Worm (Caenorhabditis elegans) whole organism, L4 larva: ENCODE data around the gene daf-41.
A peak's percentile ranks its signal among the peaks of the same experiment; 100 is the strongest.

Experiments
- F49E8.2 ChIP-seq: sonication (generic microtip); optimal IDR thresholded peaks from 2 replicates; lab custom pipeline; 2016; ENCODE audit warnings: missing compliant biosample characterization, mild to moderate bottlenecking, missing genetic modification characterization, borderline replicate concordance
- R02D3.7 ChIP-seq: fragments of 150-350 bp; sonication (generic microtip); optimal IDR thresholded peaks from 3 replicates; lab custom pipeline; 2014; ENCODE audit warnings: missing biosample characterization, missing genetic modification characterization
- T20F7.1 ChIP-seq: fragments of 200-800 bp; sonication (Bioruptor generic); optimal IDR thresholded peaks from 2 replicates; lab custom pipeline; 2018; ENCODE audit warnings: mild to moderate bottlenecking, missing genetic modification characterization, missing compliant biosample characterization
- T26A8.4 ChIP-seq: fragments of 200-800 bp; sonication (Bioruptor generic); IDR thresholded peaks from 2 replicates; pipeline ENCODE4 v1.3.6; 2022; ENCODE audit warnings: missing genetic modification characterization, missing compliant biosample characterization
- ZK337.2 ChIP-seq: fragments of 200-800 bp; sonication (Bioruptor generic); IDR thresholded peaks from 2 replicates; pipeline ENCODE4 v1.3.6; 2022; ENCODE audit warnings: missing genetic modification reagents, missing genetic modification characterization, missing compliant biosample characterization
- arid-1 ChIP-seq: fragments of 200-800 bp; sonication (Bioruptor generic); conservative IDR thresholded peaks from 2 replicates; pipeline ENCODE4 v1.3.6; 2022; ENCODE audit warnings: missing genetic modification reagents, missing genetic modification characterization, missing compliant biosample characterization
- attf-4 ChIP-seq: sonication (generic microtip); optimal IDR thresholded peaks from 3 replicates; lab custom pipeline; 2017; ENCODE audit warnings: missing biosample characterization, missing genetic modification characterization
- ceh-20 ChIP-seq: fragments of 200-800 bp; sonication (Bioruptor generic); IDR thresholded peaks from 2 replicates; pipeline ENCODE4 v1.3.6; 2022; ENCODE audit warnings: missing genetic modification reagents, missing genetic modification characterization, missing compliant biosample characterization
- ceh-28 ChIP-seq: fragments of 150-350 bp; optimal IDR thresholded peaks from 2 replicates; lab custom pipeline; 2014; ENCODE audit warnings: missing biosample characterization, missing genetic modification reagents, missing genetic modification characterization
- ceh-44 ChIP-seq: fragments of 200-800 bp; sonication (Bioruptor generic); IDR thresholded peaks from 2 replicates; pipeline ENCODE4 v1.3.6; 2022; ENCODE audit warnings: missing genetic modification reagents, missing genetic modification characterization, missing compliant biosample characterization
- ctbp-1 ChIP-seq: fragments of 200-800 bp; sonication (Bioruptor generic); IDR thresholded peaks from 2 replicates; pipeline ENCODE4 v1.3.6; 2022; ENCODE audit warnings: missing genetic modification reagents, missing genetic modification characterization, missing compliant biosample characterization
- daf-16 ChIP-seq, 3 experiments: sonication (generic microtip); optimal IDR thresholded peaks; 2 replicates each; lab custom pipeline; 2016 to 2017; ENCODE audit warnings: missing genetic modification characterization in 3 of 3, missing genetic modification reagents in 3 of 3, mild to moderate bottlenecking in 2 of 3, missing compliant biosample characterization in 2 of 3, missing biosample characterization in 1 of 3, moderate library complexity in 1 of 3
- daf-19 ChIP-seq: fragments of 200-800 bp; sonication (Bioruptor generic); conservative IDR thresholded peaks from 2 replicates; pipeline ENCODE4 v1.3.6; 2022; ENCODE audit warnings: missing genetic modification characterization, missing compliant biosample characterization
- daf-8 ChIP-seq: fragments of 200-800 bp; sonication (Bioruptor generic); IDR thresholded peaks from 2 replicates; pipeline ENCODE4 v1.3.6; 2022; ENCODE audit warnings: missing genetic modification characterization, missing compliant biosample characterization
- dmd-6 ChIP-seq: fragments of 200-800 bp; sonication (Bioruptor generic); IDR thresholded peaks from 2 replicates; pipeline ENCODE4 v1.3.6; 2022; ENCODE audit warnings: missing genetic modification reagents, missing genetic modification characterization, missing compliant biosample characterization
- dpl-1 ChIP-seq: fragments of 150-350 bp; optimal IDR thresholded peaks from 2 replicates; lab custom pipeline; 2014; ENCODE audit warnings: missing biosample characterization, missing genetic modification reagents, missing genetic modification characterization
- duxl-1 ChIP-seq: sonication (generic microtip); optimal IDR thresholded peaks from 2 replicates; lab custom pipeline; 2016; ENCODE audit warnings: mild to moderate bottlenecking, missing genetic modification characterization, moderate library complexity, missing compliant biosample characterization; ENCODE audit not compliant: poor library complexity
- dve-1 ChIP-seq: sonication (generic microtip); optimal IDR thresholded peaks from 2 replicates; lab custom pipeline; 2017; ENCODE audit warnings: antibody characterized with exemption, mild to moderate bottlenecking, missing genetic modification characterization, missing compliant biosample characterization; ENCODE audit not compliant: insufficient read depth
- fkh-10 ChIP-seq: fragments of 150-350 bp; optimal IDR thresholded peaks from 2 replicates; lab custom pipeline; 2014; ENCODE audit warnings: missing biosample characterization, missing genetic modification reagents, missing genetic modification characterization
- gei-8 ChIP-seq: fragments of 200-800 bp; sonication (Bioruptor generic); optimal IDR thresholded peaks from 2 replicates; lab custom pipeline; 2018; ENCODE audit warnings: mild to moderate bottlenecking, missing genetic modification characterization, missing compliant biosample characterization
- hlh-30 ChIP-seq: sonication (generic microtip); optimal IDR thresholded peaks from 2 replicates; lab custom pipeline; 2017; ENCODE audit warnings: antibody characterized with exemption, mild to moderate bottlenecking, missing genetic modification characterization, missing compliant biosample characterization; ENCODE audit not compliant: insufficient read depth
- hmg-1.1 ChIP-seq: fragments of 200-800 bp; sonication (Bioruptor generic); IDR thresholded peaks from 2 replicates; pipeline ENCODE4 v1.3.6; 2022; ENCODE audit warnings: missing genetic modification reagents, missing genetic modification characterization, missing compliant biosample characterization
- jun-1 ChIP-seq: fragments of 150-350 bp; optimal IDR thresholded peaks from 2 replicates; lab custom pipeline; 2014; ENCODE audit warnings: missing biosample characterization, missing genetic modification reagents, missing genetic modification characterization
- lin-1 ChIP-seq: fragments of 200-800 bp; sonication (Bioruptor generic); IDR thresholded peaks from 2 replicates; pipeline ENCODE4 v1.3.6; 2022; ENCODE audit warnings: missing genetic modification reagents, missing genetic modification characterization, missing compliant biosample characterization
- lin-13 ChIP-seq: fragments of 150-350 bp; optimal IDR thresholded peaks from 2 replicates; lab custom pipeline; 2014; ENCODE audit warnings: missing biosample characterization, missing genetic modification reagents, missing genetic modification characterization
- lin-15B ChIP-seq: fragments of 150-350 bp; sonication (generic microtip); optimal IDR thresholded peaks from 3 replicates; lab custom pipeline; 2014; ENCODE audit warnings: missing biosample characterization, missing genetic modification characterization
- lin-29 ChIP-seq: fragments of 200-800 bp; sonication (Bioruptor generic); IDR thresholded peaks from 2 replicates; pipeline ENCODE4 v1.3.6; 2022; ENCODE audit warnings: missing genetic modification reagents, missing genetic modification characterization, missing compliant biosample characterization
- lir-3 ChIP-seq: sonication (generic microtip); optimal IDR thresholded peaks from 2 replicates; lab custom pipeline; 2016; ENCODE audit warnings: mild to moderate bottlenecking, missing genetic modification characterization, missing compliant biosample characterization
- mep-1 ChIP-seq: fragments of 150-350 bp; sonication (generic microtip); optimal IDR thresholded peaks from 3 replicates; lab custom pipeline; 2014; ENCODE audit warnings: missing biosample characterization, missing genetic modification characterization
- nhr-237 ChIP-seq: sonication (generic microtip); optimal IDR thresholded peaks from 2 replicates; lab custom pipeline; 2017; ENCODE audit warnings: missing biosample characterization, missing genetic modification characterization
- nhr-28 ChIP-seq: fragments of 150-350 bp; optimal IDR thresholded peaks from 2 replicates; lab custom pipeline; 2014; ENCODE audit warnings: missing biosample characterization, missing genetic modification characterization
- nhr-42 ChIP-seq: fragments of 200-800 bp; sonication (Bioruptor generic); IDR thresholded peaks from 2 replicates; pipeline ENCODE4 v1.3.6; 2022; ENCODE audit warnings: missing genetic modification characterization, missing compliant biosample characterization
- nhr-48 ChIP-seq: sonication (generic microtip); optimal IDR thresholded peaks from 2 replicates; lab custom pipeline; 2016; ENCODE audit warnings: mild to moderate bottlenecking, missing genetic modification characterization, missing compliant biosample characterization
- nhr-77 ChIP-seq: fragments of 150-350 bp; optimal IDR thresholded peaks from 2 replicates; lab custom pipeline; 2014; ENCODE audit warnings: missing biosample characterization, missing genetic modification characterization
- pha-4 ChIP-seq, 2 experiments: fragments of 150-350 bp in 1 of 2; fragments of 200-800 bp in 1 of 2; sonication (Bioruptor generic) in 1 of 2; IDR thresholded peaks in 1 of 2; optimal IDR thresholded peaks in 1 of 2; 2 replicates each; pipeline versions ENCODE4 v1.3.6 to Lab custom; 2014 to 2022; ENCODE audit warnings: missing genetic modification characterization in 2 of 2, missing genetic modification reagents in 2 of 2, missing biosample characterization in 1 of 2, missing compliant biosample characterization in 1 of 2
- pqm-1 ChIP-seq: sonication (generic microtip); optimal IDR thresholded peaks from 2 replicates; lab custom pipeline; 2017; ENCODE audit warnings: missing biosample characterization, missing genetic modification characterization
- saeg-2 ChIP-seq: fragments of 200-800 bp; sonication (Bioruptor generic); IDR thresholded peaks from 2 replicates; pipeline ENCODE4 v1.3.6; 2022; ENCODE audit warnings: missing genetic modification reagents, missing genetic modification characterization, missing compliant biosample characterization
- set-16 ChIP-seq: fragments of 200-800 bp; sonication (Bioruptor generic); IDR thresholded peaks from 2 replicates; pipeline ENCODE4 v1.3.6; 2022; ENCODE audit warnings: missing genetic modification reagents, missing genetic modification characterization, missing compliant biosample characterization
- spr-1 ChIP-seq: sonication (generic microtip); optimal IDR thresholded peaks from 2 replicates; lab custom pipeline; 2016; ENCODE audit warnings: mild to moderate bottlenecking, missing genetic modification characterization, missing compliant biosample characterization
- tag-97 ChIP-seq: fragments of 200-800 bp; sonication (Bioruptor generic); IDR thresholded peaks from 2 replicates; pipeline ENCODE4 v1.3.6; 2022; ENCODE audit warnings: missing genetic modification characterization, missing compliant biosample characterization
- unc-130 ChIP-seq: sonication (generic microtip); optimal IDR thresholded peaks from 2 replicates; lab custom pipeline; 2016; ENCODE audit warnings: missing genetic modification reagents, missing genetic modification characterization, missing compliant biosample characterization
- unc-62 ChIP-seq, 3 experiments: fragments of 150-350 bp in 1 of 3; sonication (generic microtip); optimal IDR thresholded peaks in 2 of 3; peaks in 1 of 3; 1 replicate in 1 of 3; 2 replicates in 2 of 3; lab custom pipeline; 2014 to 2017; ENCODE audit warnings: missing biosample characterization in 3 of 3, missing genetic modification characterization in 3 of 3, missing genetic modification reagents in 3 of 3, missing genotype in 1 of 3
- zip-2 ChIP-seq: fragments of 150-350 bp; optimal IDR thresholded peaks from 2 replicates; lab custom pipeline; 2014; ENCODE audit warnings: missing biosample characterization, missing genetic modification characterization
- ztf-7 ChIP-seq: fragments of 150-350 bp; optimal IDR thresholded peaks from 2 replicates; lab custom pipeline; 2014; ENCODE audit warnings: missing biosample characterization, missing genetic modification characterization

Gene daf-41

ce11 chrIII:5318610-5319009 is 44.0 kb upstream of the daf-41 start:
- no peak for TF ChIP-seq daf-19 (GFP tag; lab: Robert Waterston, UW)
- TF ChIP-seq daf-16 (GFP tag; optimal IDR thresholded peaks at IDR 0.05; lab: Kevin White, UChicago): no peak
- TF ChIP-seq daf-16 (tag; optimal IDR thresholded peaks at IDR 0.05; lab: Kevin White, UChicago): peak; percentile 43
- TF ChIP-seq hmg-1.1: no peak
- TF ChIP-seq ceh-28 (tag; lab: Kevin White, UChicago): no peak
- no peak for TF ChIP-seq ZK337.2 (GFP tag; lab: Robert Waterston, UW)
- TF ChIP-seq nhr-42 (GFP tag; lab: Robert Waterston, UW): no peak
- TF ChIP-seq dve-1 (tag; lab: Kevin White, UChicago): peak; percentile 42
- peak; percentile 46 for TF ChIP-seq hlh-30
- no peak for TF ChIP-seq nhr-237 (tag; lab: Kevin White, UChicago)
- no peak for TF ChIP-seq ztf-7 (tag; lab: Kevin White, UChicago)

- 0 out of 2 replicates have a peak, but pooled peaks have one; percentile 12 for TF ChIP-seq arid-1
- no peak for TF ChIP-seq F49E8.2 (tag; lab: Kevin White, UChicago)
- no peak for TF ChIP-seq nhr-28 (tag; lab: Kevin White, UChicago)
- no peak for TF ChIP-seq daf-16 (GFP tag; optimal IDR thresholded peaks at IDR 0.05; lab: Kevin White, UChicago)
- TF ChIP-seq daf-16 (tag; optimal IDR thresholded peaks at IDR 0.05; lab: Kevin White, UChicago): no peak
- no peak for TF ChIP-seq T20F7.1
- TF ChIP-seq, all 104 proteins: peak for 1
These were observed 36.4 kb upstream of the daf-41 start, which contains the start of gene pqe-1 for ce11 chrIII:5310940-5311339. TSS of gene pqe-1 (plus strand) at chrIII:5311240.

ce11 chrIII:5310403-5310802 is 35.8 kb upstream of the daf-41 start:
- TF ChIP-seq jun-1 (tag; lab: Kevin White, UChicago): no peak
- TF ChIP-seq lir-3 (tag; lab: Kevin White, UChicago): no peak
- TF ChIP-seq nhr-48: no peak
- 0 out of 2 replicates have a peak, but pooled peaks have one; percentile 17 for TF ChIP-seq pha-4 (GFP tag; IDR thresholded peaks at IDR 0.05; lab: Robert Waterston, UW)
- no peak for TF ChIP-seq pha-4 (tag; optimal IDR thresholded peaks at IDR 0.05; lab: Kevin White, UChicago)
- no peak for TF ChIP-seq mep-1 (tag; lab: Kevin White, UChicago)
- TF ChIP-seq daf-16 (GFP tag; optimal IDR thresholded peaks at IDR 0.05; lab: Kevin White, UChicago): no peak
- no peak for TF ChIP-seq daf-16 (tag; optimal IDR thresholded peaks at IDR 0.05; lab: Kevin White, UChicago)
- peak; percentile 57 for TF ChIP-seq set-16 (GFP tag; lab: Robert Waterston, UW)

- TF ChIP-seq lin-29 (no peak), ctbp-1 (GFP tag; lab: Robert Waterston, UW) (no peak), pqm-1 (tag; lab: Kevin White, UChicago) (no peak), dpl-1 (GFP tag; lab: Kevin White, UChicago) (peak; percentile 91), daf-8 (GFP tag; lab: Robert Waterston, UW) (no peak), jun-1 (tag; lab: Kevin White, UChicago) (no peak), lin-1 (GFP tag; lab: Robert Waterston, UW) (no peak), spr-1 (tag; lab: Kevin White, UChicago) (no peak), unc-62 (GFP tag; optimal IDR thresholded peaks at IDR 0.05 in 1 of 2; lab: Kevin White, UChicago) (no peak), unc-62 (tag; optimal IDR thresholded peaks at IDR 0.05; lab: Kevin White, UChicago) (no peak), R02D3.7 (tag; lab: Kevin White, UChicago) (no peak), ceh-20 (GFP tag; lab: Robert Waterston, UW) (no peak), hlh-30 (peak; percentile 52), attf-4 (tag; lab: Kevin White, UChicago) (no peak), gei-8 (no peak), unc-130 (GFP tag; lab: Kevin White, UChicago) (peak; percentile 89), lin-13 (GFP tag; lab: Kevin White, UChicago) (no peak), ceh-44 (GFP tag; lab: Robert Waterston, UW) (no peak), nhr-77 (tag; lab: Kevin White, UChicago) (no peak), saeg-2 (GFP tag; lab: Robert Waterston, UW) (no peak), duxl-1 (tag; lab: Kevin White, UChicago) (no peak), ZK337.2 (GFP tag; lab: Robert Waterston, UW) (peak; percentile 62; the same call in 1 of the 2 replicates), dmd-6 (GFP tag; lab: Robert Waterston, UW) (no peak), T26A8.4 (GFP tag; lab: Robert Waterston, UW) (peak; percentile 23; the same call in 1 of the 2 replicates), fkh-10 (peak; percentile 22), lin-15B (tag; lab: Kevin White, UChicago) (no peak), zip-2 (tag; lab: Kevin White, UChicago) (no peak), tag-97 (GFP tag; lab: Robert Waterston, UW) (no peak)
These were observed 33.7 kb upstream of the daf-41 start, which contains the start of gene mog-3 for ce11 chrIII:5308278-5308677. TSS of gene mog-3 (plus strand) at chrIII:5308596.
